Fruit fly (Drosophila melanogaster) whole organism, embryonic: Measurements from ENCODE around the gene mxc.
A peak's percentile ranks its signal among the peaks of the same experiment; 100 is the strongest.

ENCODE experiments used
- Atf-2 ChIP-seq: fragments of 200-800 bp; sonication (Bioruptor generic); optimal IDR thresholded peaks from 2 replicates; lab custom pipeline; 2016; ENCODE audit warnings: missing biosample characterization, missing genetic modification characterization
- Bdp1 ChIP-seq: fragments of 200-800 bp; sonication (Bioruptor generic); optimal IDR thresholded peaks from 3 replicates; lab custom pipeline; 2016; ENCODE audit warnings: missing biosample characterization, missing genetic modification characterization
- CG10366 ChIP-seq: fragments of 200-800 bp; sonication (Bioruptor generic); IDR thresholded peaks from 2 replicates; pipeline ENCODE4 v1.3.6; 2022; ENCODE audit warnings: missing biosample characterization, missing genetic modification characterization
- CG10462 ChIP-seq: fragments of 200-800 bp; sonication (Bioruptor generic); optimal IDR thresholded peaks from 2 replicates; lab custom pipeline; 2016; ENCODE audit warnings: missing biosample characterization, missing genetic modification characterization
- CG10959 ChIP-seq: fragments of 200-800 bp; sonication (Bioruptor generic); IDR thresholded peaks from 2 replicates; pipeline ENCODE4 v1.3.6; 2022; ENCODE audit warnings: missing biosample characterization, missing genetic modification characterization
- CG12155 ChIP-seq: fragments of 200-800 bp; sonication (Bioruptor generic); optimal IDR thresholded peaks from 3 replicates; lab custom pipeline; 2016; ENCODE audit warnings: missing biosample characterization, missing genetic modification characterization
- CG12659 ChIP-seq: fragments of 200-800 bp; sonication (Bioruptor generic); optimal IDR thresholded peaks from 3 replicates; lab custom pipeline; 2017; ENCODE audit warnings: mild to moderate bottlenecking, missing biosample characterization, missing genetic modification reagents, missing genetic modification characterization
- CG13624 ChIP-seq: fragments of 200-800 bp; sonication (Bioruptor generic); optimal IDR thresholded peaks from 2 replicates; lab custom pipeline; 2016; ENCODE audit warnings: missing biosample characterization, missing genetic modification characterization
- CG15514 ChIP-seq: fragments of 200-800 bp; sonication (Bioruptor generic); optimal IDR thresholded peaks from 3 replicates; lab custom pipeline; 2017; ENCODE audit warnings: missing biosample characterization, missing genetic modification characterization, mild to moderate bottlenecking, moderate library complexity, missing genetic modification reagents
- CG17186 ChIP-seq: fragments of 200-800 bp; sonication (Bioruptor generic); optimal IDR thresholded peaks from 3 replicates; lab custom pipeline; 2017; ENCODE audit warnings: missing biosample characterization, missing genetic modification reagents, missing genetic modification characterization
- CG17361 ChIP-seq: fragments of 200-800 bp; sonication (Bioruptor generic); IDR thresholded peaks from 3 replicates; pipeline ENCODE4 v1.3.6; 2022; ENCODE audit warnings: missing biosample characterization, missing genetic modification characterization
- CG17829 ChIP-seq: fragments of 200-800 bp; optimal IDR thresholded peaks from 2 replicates; lab custom pipeline; 2019; ENCODE audit warnings: missing biosample characterization, mild to moderate bottlenecking, missing genetic modification characterization, moderate library complexity
- CG18599 ChIP-seq: fragments of 200-800 bp; sonication (Bioruptor generic); optimal IDR thresholded peaks from 3 replicates; lab custom pipeline; 2017; ENCODE audit warnings: missing biosample characterization, missing genetic modification characterization, mild to moderate bottlenecking, moderate library complexity, missing genetic modification reagents
- CG2712 ChIP-seq: fragments of 200-800 bp; optimal IDR thresholded peaks from 3 replicates; lab custom pipeline; 2019; ENCODE audit warnings: missing biosample characterization, mild to moderate bottlenecking, missing genetic modification characterization, moderate library complexity
- CG33213 ChIP-seq: fragments of 200-800 bp; sonication (Bioruptor generic); optimal IDR thresholded peaks from 3 replicates; lab custom pipeline; 2016; ENCODE audit warnings: missing biosample characterization, missing genetic modification characterization
- CG3847 ChIP-seq: fragments of 200-800 bp; sonication (Bioruptor generic); IDR thresholded peaks from 2 replicates; pipeline ENCODE4 v1.3.6; 2022; ENCODE audit warnings: missing biosample characterization, missing genetic modification characterization
- CG42726 ChIP-seq: fragments of 200-800 bp; sonication (Bioruptor generic); IDR thresholded peaks from 2 replicates; pipeline ENCODE4 v1.3.6; 2022; ENCODE audit warnings: missing biosample characterization, missing genetic modification characterization; ENCODE audit not compliant: partially characterized antibody
- CG4404 ChIP-seq: fragments of 200-800 bp; sonication (Bioruptor generic); IDR thresholded peaks from 2 replicates; pipeline ENCODE4 v1.3.6; 2022; ENCODE audit warnings: missing biosample characterization, missing genetic modification characterization
- CG6791 ChIP-seq: fragments of 200-800 bp; sonication (Bioruptor generic); IDR thresholded peaks from 3 replicates; pipeline ENCODE4 v1.3.6; 2022; ENCODE audit warnings: missing biosample characterization, missing genetic modification characterization; ENCODE audit not compliant: partially characterized antibody
- CG6813 ChIP-seq: fragments of 200-800 bp; sonication (Bioruptor generic); optimal IDR thresholded peaks from 2 replicates; lab custom pipeline; 2017; ENCODE audit warnings: missing biosample characterization, missing genetic modification characterization, mild to moderate bottlenecking, moderate library complexity, missing genetic modification reagents
- CG7839 ChIP-seq: fragments of 200-800 bp; sonication (Bioruptor generic); optimal IDR thresholded peaks from 3 replicates; lab custom pipeline; 2018; ENCODE audit warnings: missing biosample characterization, mild to moderate bottlenecking, missing genetic modification characterization, moderate library complexity
- CG8089 ChIP-seq: fragments of 200-800 bp; sonication (Bioruptor generic); optimal IDR thresholded peaks from 3 replicates; lab custom pipeline; 2016; ENCODE audit warnings: missing biosample characterization, missing genetic modification characterization
- CG8944 ChIP-seq: fragments of 200-800 bp; sonication (Bioruptor generic); optimal IDR thresholded peaks from 3 replicates; lab custom pipeline; 2016; ENCODE audit warnings: missing biosample characterization, missing genetic modification characterization
- CG9797 ChIP-seq: fragments of 200-800 bp; sonication (Bioruptor generic); optimal IDR thresholded peaks from 3 replicates; lab custom pipeline; 2018; ENCODE audit warnings: missing biosample characterization, mild to moderate bottlenecking, missing genetic modification characterization
- D19A ChIP-seq: fragments of 200-800 bp; optimal IDR thresholded peaks from 3 replicates; lab custom pipeline; 2019; ENCODE audit warnings: missing biosample characterization, mild to moderate bottlenecking, missing genetic modification characterization, moderate library complexity
- Dll ChIP-seq: fragments of 200-800 bp; sonication (Bioruptor generic); IDR thresholded peaks from 4 replicates; pipeline ENCODE4 v1.3.6; 2022; ENCODE audit warnings: missing biosample characterization, missing genetic modification characterization; ENCODE audit not compliant: partially characterized antibody
- Dref ChIP-seq: fragments of 200-800 bp; sonication (Bioruptor generic); IDR thresholded peaks from 2 replicates; pipeline ENCODE4 v1.3.6; 2022; ENCODE audit warnings: missing biosample characterization, missing genetic modification characterization
- HHEX ChIP-seq: fragments of 200-800 bp; sonication (Bioruptor generic); optimal IDR thresholded peaks from 3 replicates; lab custom pipeline; 2017; ENCODE audit warnings: missing biosample characterization, mild to moderate bottlenecking, missing genetic modification characterization, missing genetic modification reagents
- Ssrp ChIP-seq: fragments of 200-800 bp; sonication (Bioruptor generic); optimal IDR thresholded peaks from 2 replicates; lab custom pipeline; 2018; ENCODE audit warnings: missing biosample characterization, mild to moderate bottlenecking, missing genetic modification characterization, moderate library complexity
- Taf1 ChIP-seq: fragments of 200-800 bp; sonication (Bioruptor generic); IDR thresholded peaks from 2 replicates; pipeline ENCODE4 v1.3.6; 2022; ENCODE audit warnings: missing biosample characterization, missing genetic modification characterization
- Tbp ChIP-seq: fragments of >200 bp; optimal IDR thresholded peaks from 2 replicates; lab custom pipeline; 2018; ENCODE audit warnings: missing biosample characterization, missing genetic modification characterization
- br ChIP-seq: fragments of >200 bp; optimal IDR thresholded peaks from 2 replicates; lab custom pipeline; 2017
- chinmo ChIP-seq: fragments of 200-800 bp; sonication (Bioruptor generic); IDR thresholded peaks from 4 replicates; pipeline ENCODE4 v1.3.6; 2022; ENCODE audit warnings: missing biosample characterization, missing genetic modification characterization; ENCODE audit not compliant: partially characterized antibody
- chn ChIP-seq: fragments of 200-800 bp; sonication (Bioruptor generic); optimal IDR thresholded peaks from 2 replicates; lab custom pipeline; 2016; ENCODE audit warnings: missing biosample characterization, missing genetic modification characterization
- crp ChIP-seq, 2 experiments: fragments of 200-800 bp; sonication (Bioruptor generic); optimal IDR thresholded peaks; 2 replicates in 1 of 2; 3 replicates in 1 of 2; lab custom pipeline; 2017; ENCODE audit warnings: missing biosample characterization in 2 of 2, missing genetic modification characterization in 2 of 2, mild to moderate bottlenecking in 1 of 2, moderate library complexity in 1 of 2
- dan ChIP-seq: fragments of 200-800 bp; sonication (Bioruptor generic); IDR thresholded peaks from 2 replicates; pipeline ENCODE4 v1.3.6; 2022; ENCODE audit warnings: missing biosample characterization, missing genetic modification characterization
- dimm ChIP-seq: fragments of 200-800 bp; sonication (Bioruptor generic); IDR thresholded peaks from 2 replicates; pipeline ENCODE4 v1.3.6; 2022; ENCODE audit warnings: missing biosample characterization, missing genetic modification characterization
- fru ChIP-seq: fragments of >200 bp; optimal IDR thresholded peaks from 2 replicates; lab custom pipeline; 2017
- ftz-f1 ChIP-seq: fragments of 200-800 bp; sonication (Bioruptor generic); optimal IDR thresholded peaks from 2 replicates; lab custom pipeline; 2016; ENCODE audit warnings: missing biosample characterization, missing genetic modification characterization
- gcm2 ChIP-seq: fragments of 200-800 bp; sonication (Bioruptor generic); optimal IDR thresholded peaks from 2 replicates; lab custom pipeline; 2016; ENCODE audit warnings: missing biosample characterization, missing genetic modification characterization
- hb ChIP-seq: fragments of 200-800 bp; sonication (Bioruptor generic); IDR thresholded peaks from 3 replicates; pipeline ENCODE4 v1.3.6; 2022; ENCODE audit warnings: missing biosample characterization, missing genetic modification characterization; ENCODE audit not compliant: partially characterized antibody
- klu ChIP-seq: fragments of 200-800 bp; sonication (Bioruptor generic); IDR thresholded peaks from 2 replicates; pipeline ENCODE4 v1.3.6; 2022; ENCODE audit warnings: missing biosample characterization, missing genetic modification characterization
- pros ChIP-seq: fragments of 200-800 bp; sonication (Bioruptor generic); optimal IDR thresholded peaks from 3 replicates; lab custom pipeline; 2019; ENCODE audit warnings: missing biosample characterization, mild to moderate bottlenecking, missing genetic modification characterization, moderate library complexity
- sens-2 ChIP-seq: fragments of 200-800 bp; sonication (Bioruptor generic); IDR thresholded peaks from 2 replicates; pipeline ENCODE4 v1.3.6; 2022; ENCODE audit warnings: missing biosample characterization, missing genetic modification characterization
- seq ChIP-seq: fragments of 200-800 bp; sonication (Bioruptor generic); IDR thresholded peaks from 2 replicates; pipeline ENCODE4 v1.3.6; 2022; ENCODE audit warnings: missing biosample characterization, missing genetic modification characterization
- ssp ChIP-seq: fragments of 200-800 bp; sonication (Bioruptor generic); IDR thresholded peaks from 2 replicates; pipeline ENCODE4 v1.3.6; 2022; ENCODE audit warnings: missing biosample characterization, missing genetic modification characterization
- tll ChIP-seq, 2 experiments: fragments of 200-800 bp in 1 of 2; fragments of >200 bp in 1 of 2; sonication (Bioruptor generic) in 1 of 2; optimal IDR thresholded peaks; 2 replicates each; lab custom pipeline; 2017 to 2019; ENCODE audit warnings: missing biosample characterization in 2 of 2, missing genetic modification characterization in 2 of 2, mild to moderate bottlenecking in 1 of 2, moderate library complexity in 1 of 2
- tna ChIP-seq: fragments of 200-800 bp; sonication (Bioruptor generic); IDR thresholded peaks from 2 replicates; pipeline ENCODE4 v1.3.6; 2022; ENCODE audit warnings: missing biosample characterization, missing genetic modification characterization; ENCODE audit not compliant: partially characterized antibody
- ttk ChIP-seq: fragments of 200-800 bp; sonication (Bioruptor generic); IDR thresholded peaks from 2 replicates; pipeline ENCODE4 v2.1.2; 2022; ENCODE audit warnings: missing biosample characterization, missing genetic modification characterization
- usp ChIP-seq: fragments of >200 bp; optimal IDR thresholded peaks from 2 replicates; lab custom pipeline; 2017; ENCODE audit warnings: missing biosample characterization, missing genetic modification characterization
- zen ChIP-seq: fragments of 200-800 bp; sonication (Bioruptor generic); optimal IDR thresholded peaks from 3 replicates; lab custom pipeline; 2018; ENCODE audit warnings: missing biosample characterization, mild to moderate bottlenecking, missing genetic modification characterization, moderate library complexity

mxc gene

dm6 chrX:9232199-9232598 is 11.1 kb downstream of the mxc start, which contains the start of gene CG12121 (continued):
- TF ChIP-seq CG18599 (GFP tag; lab: Kevin White, UChicago) (no peak), Tbp (GFP tag; lab: Kevin White, UChicago) (no peak), Dref (peak; percentile 87), CG7839 (no peak), chn (GFP tag; lab: Kevin White, UChicago) (no peak), klu (GFP tag; lab: Robert Waterston, UW) (no peak), gcm2 (no peak), dimm (GFP tag; lab: Robert Waterston, UW) (no peak), CG4404 (GFP tag; lab: Robert Waterston, UW) (no peak), dan (no peak), CG33213 (GFP tag; lab: Kevin White, UChicago) (no peak), tna (GFP tag; lab: Robert Waterston, UW) (peak; percentile 79), Ssrp (no peak), CG17361 (GFP tag; lab: Robert Waterston, UW) (no peak), CG2712 (tag; lab: Kevin White, UChicago) (no peak), CG8944 (GFP tag; lab: Kevin White, UChicago) (no peak), Bdp1 (GFP tag; lab: Kevin White, UChicago) (no peak), ftz-f1 (GFP tag; lab: Kevin White, UChicago) (peak; percentile 44), sens-2 (no peak), D19A (tag; lab: Kevin White, UChicago) (no peak), HHEX (GFP tag; lab: Kevin White, UChicago) (no peak), CG3847 (GFP tag; lab: Robert Waterston, UW) (no peak), CG12155 (GFP tag; lab: Kevin White, UChicago) (no peak), zen (tag; lab: Kevin White, UChicago) (no peak), ttk (GFP tag; lab: Robert Waterston, UW) (no peak), CG6791 (GFP tag; lab: Robert Waterston, UW) (peak; percentile 80), CG10462 (GFP tag; lab: Kevin White, UChicago) (no peak), Taf1 (GFP tag; lab: Robert Waterston, UW) (no peak), CG17186 (GFP tag; lab: Kevin White, UChicago) (no peak), CG6813 (GFP tag; lab: Kevin White, UChicago) (no peak), CG9797 (GFP tag; lab: Kevin White, UChicago) (peak; percentile 42), usp (GFP tag; lab: Kevin White, UChicago) (no peak), ssp (GFP tag; lab: Robert Waterston, UW) (no peak), Dll (peak; percentile 71; the same call in 2 of the 4 replicates), br (lab: Kevin White, UChicago) (no peak), CG10366 (GFP tag; lab: Robert Waterston, UW) (no peak), chinmo (GFP tag; lab: Robert Waterston, UW) (peak; percentile 75; the same call in 1 of the 4 replicates), crp (GFP tag; optimal IDR thresholded peaks at IDR 0.05; lab: Kevin White, UChicago) (peak in 1 of 2 experiments; percentile 19), CG8089 (GFP tag; lab: Kevin White, UChicago) (no peak), CG13624 (GFP tag; lab: Kevin White, UChicago) (no peak), CG12659 (GFP tag; lab: Kevin White, UChicago) (peak; percentile 11), pros (GFP tag; lab: Kevin White, UChicago) (no peak), Atf-2 (GFP tag; lab: Kevin White, UChicago) (no peak), CG42726 (GFP tag; lab: Robert Waterston, UW) (0 out of 2 replicates have a peak, but pooled peaks have one; percentile 8), CG10959 (GFP tag; lab: Robert Waterston, UW) (no peak), CG17829 (tag; lab: Kevin White, UChicago) (peak; percentile 18), hb (GFP tag; lab: Robert Waterston, UW) (peak; percentile 75; the same call in 2 of the 3 replicates), seq (GFP tag; lab: Robert Waterston, UW) (no peak), CG15514 (peak; percentile 71), tll (GFP tag; optimal IDR thresholded peaks at IDR 0.05; lab: Kevin White, UChicago) (no peak), fru (no peak)
